Fruit fly (Drosophila melanogaster): Measurements from ENCODE around the gene Tak1.

Tak1 gene

dm6 chrX:20482790-20483564 is 41.8 kb downstream of the Tak1 start (continued):
- peak; percentile 47 for TF ChIP-seq grau (tag; optimal IDR thresholded peaks at IDR 0.05)
- TF ChIP-seq CG18011 (GFP tag; optimal IDR thresholded peaks at IDR 0.05): no peak
- TF ChIP-seq nerfin-1 (tag; optimal IDR thresholded peaks at IDR 0.05): no peak
- TF ChIP-seq Xbp1 (GFP tag; optimal IDR thresholded peaks at IDR 0.05): peak; percentile 2
- TF ChIP-seq Fer1 (GFP tag; optimal IDR thresholded peaks at IDR 0.05): no peak
- TF ChIP-seq dysf (GFP tag; IDR thresholded peaks at IDR 0.05): peak; percentile 52; the same call in 1 of the 3 replicates
- no peak for TF ChIP-seq Hand (GFP tag; optimal IDR thresholded peaks at IDR 0.05)
- TF ChIP-seq CG9727 (GFP tag; optimal IDR thresholded peaks at IDR 0.05): no peak
- no peak for TF ChIP-seq hkb (optimal IDR thresholded peaks at IDR 0.05)
- 0 out of 2 replicates have a peak, but pooled peaks have one; percentile 49 for TF ChIP-seq hkb (GFP tag; IDR thresholded peaks at IDR 0.05)
- no peak for TF ChIP-seq CG10979 (tag; optimal IDR thresholded peaks at IDR 0.05)
- no peak for TF ChIP-seq Dad (GFP tag; optimal IDR thresholded peaks at IDR 0.05)
- TF ChIP-seq sens (GFP tag): peak; percentile 39
- 0 out of 3 replicates have a peak, but pooled peaks have one; percentile 15 for TF ChIP-seq CG17361 (GFP tag; IDR thresholded peaks at IDR 0.05)
- no peak for TF ChIP-seq Dip2 (GFP tag; IDR thresholded peaks at IDR 0.05)
- no peak for TF ChIP-seq CG4282 (GFP tag; optimal IDR thresholded peaks at IDR 0.05)
- TF ChIP-seq ci (GFP tag; IDR thresholded peaks at IDR 0.05): no peak
- no peak for TF ChIP-seq danr (GFP tag; IDR thresholded peaks at IDR 0.05)
- no peak for TF ChIP-seq exex (tag; optimal IDR thresholded peaks at IDR 0.05)
- peak; percentile 18 for TF ChIP-seq CG12659 (GFP tag; optimal IDR thresholded peaks at IDR 0.05)
- 0 out of 2 replicates have a peak, but pooled peaks have one; percentile 11 for TF ChIP-seq amos (GFP tag; IDR thresholded peaks at IDR 0.05; ENCODE audit: partially characterized antibody)
- peak in 1 of 2 experiments; percentile 6 for TF ChIP-seq Hr51 (GFP tag; optimal IDR thresholded peaks at IDR 0.05)
- peak; percentile 43; the same call in 1 of the 2 replicates for TF ChIP-seq Ptx1 (GFP tag; IDR thresholded peaks at IDR 0.05)
- TF ChIP-seq CG10366 (GFP tag; IDR thresholded peaks at IDR 0.05): no peak

DNA sequence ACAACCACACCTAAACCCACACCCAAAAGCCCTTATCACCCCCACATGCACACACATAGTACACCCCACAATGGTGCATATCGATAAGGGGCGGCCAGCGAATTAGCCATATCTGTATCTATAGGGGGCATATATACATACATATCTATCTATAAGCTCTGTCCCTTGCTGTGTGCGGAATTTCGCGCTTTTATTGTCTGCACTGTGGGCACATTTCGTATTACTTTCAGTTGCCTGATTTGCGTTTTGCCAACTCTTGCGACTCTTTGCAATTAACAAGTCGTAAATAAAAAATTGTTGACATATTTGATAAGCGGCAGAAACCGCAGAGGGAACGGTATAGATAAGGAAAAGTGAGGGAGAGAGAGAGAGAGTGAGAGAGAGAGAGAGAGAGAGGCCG is 43.3 kb downstream of the Tak1 start:
- no peak for TF ChIP-seq stwl (tag; optimal IDR thresholded peaks at IDR 0.05)
- no peak for TF ChIP-seq ATbp (GFP tag; optimal IDR thresholded peaks at IDR 0.05)
- TF ChIP-seq Spps (tag; optimal IDR thresholded peaks at IDR 0.05): no peak
- no peak for TF ChIP-seq CG16863 (GFP tag; optimal IDR thresholded peaks at IDR 0.05)
- TF ChIP-seq Hand (GFP tag; optimal IDR thresholded peaks at IDR 0.05): no peak
- TF ChIP-seq grn (GFP tag; optimal IDR thresholded peaks at IDR 0.05): peak; percentile 19
- no peak for TF ChIP-seq CG3407 (GFP tag; optimal IDR thresholded peaks at IDR 0.05)
- TF ChIP-seq exex (tag; optimal IDR thresholded peaks at IDR 0.05): peak; percentile 76
- peak; percentile 92 for TF ChIP-seq sug (tag; optimal IDR thresholded peaks at IDR 0.05)
- TF ChIP-seq lab (GFP tag; optimal IDR thresholded peaks at IDR 0.05): peak; percentile 58
- TF ChIP-seq CG6813 (GFP tag; optimal IDR thresholded peaks at IDR 0.05): no peak
- TF ChIP-seq CG10654 (GFP tag; optimal IDR thresholded peaks at IDR 0.05): no peak
- TF ChIP-seq GATAe (GFP tag; conservative IDR thresholded peaks at IDR 0.05): peak; percentile 61; the same call in 1 of the 2 replicates
- no peak for TF ChIP-seq CG9876 (GFP tag; optimal IDR thresholded peaks at IDR 0.05)
- no peak for TF ChIP-seq CG10959 (GFP tag; IDR thresholded peaks at IDR 0.05)
- TF ChIP-seq CG8478 (optimal IDR thresholded peaks at IDR 0.05): no peak
- 0 out of 2 replicates have a peak, but pooled peaks have one; percentile 19 for TF ChIP-seq Rfx (GFP tag; IDR thresholded peaks at IDR 0.05)
- TF ChIP-seq CG15696 (tag; optimal IDR thresholded peaks at IDR 0.05): no peak
- TF ChIP-seq Dref (GFP tag; IDR thresholded peaks at IDR 0.05): no peak
- TF ChIP-seq CG11247 (GFP tag; IDR thresholded peaks at IDR 0.05): no peak
- TF ChIP-seq sens (GFP tag): peak; percentile 6
- no peak for TF ChIP-seq slbo (GFP tag; IDR thresholded peaks at IDR 0.05)
- peak; percentile 79 for TF ChIP-seq sd (tag; optimal IDR thresholded peaks at IDR 0.05)
- no peak for TF ChIP-seq ab (GFP tag; optimal IDR thresholded peaks at IDR 0.05)
- peak; percentile 14 for TF ChIP-seq sqz (GFP tag; optimal IDR thresholded peaks at IDR 0.05)
- TF ChIP-seq nerfin-2 (GFP tag; IDR thresholded peaks at IDR 0.05; ENCODE audit: partially characterized antibody): no peak
- TF ChIP-seq Aef1 (GFP tag; IDR thresholded peaks at IDR 0.05): no peak
- peak; percentile 30 for TF ChIP-seq cg (GFP tag; optimal IDR thresholded peaks at IDR 0.05)
- peak; percentile 17 for TF ChIP-seq lbe (GFP tag; optimal IDR thresholded peaks at IDR 0.05)
